Fruit fly (Drosophila melanogaster) whole organism, adult: Measurements from ENCODE around the gene PIG-K.

Source experiments
- CG11617 ChIP-seq: fragments of 200-800 bp; sonication (Bioruptor generic); optimal IDR thresholded peaks from 2 replicates; lab custom pipeline; 2017; ENCODE audit warnings: mild to moderate bottlenecking, missing biosample characterization, missing genetic modification reagents, missing genetic modification characterization
- CG12768 ChIP-seq: fragments of 200-800 bp; sonication (Bioruptor generic); optimal IDR thresholded peaks from 2 replicates; lab custom pipeline; 2017; ENCODE audit warnings: missing biosample characterization, missing genetic modification characterization, mild to moderate bottlenecking, moderate library complexity, missing genetic modification reagents
- CG14711 ChIP-seq: fragments of 200-800 bp; sonication (Bioruptor generic); optimal IDR thresholded peaks from 2 replicates; lab custom pipeline; 2018; ENCODE audit warnings: missing biosample characterization, mild to moderate bottlenecking, missing genetic modification characterization, moderate library complexity
- CG1620 ChIP-seq: fragments of 200-800 bp; sonication (Bioruptor generic); optimal IDR thresholded peaks from 2 replicates; lab custom pipeline; 2016; ENCODE audit warnings: missing biosample characterization, missing genetic modification characterization
- CG33017 ChIP-seq: fragments of 200-800 bp; sonication (Bioruptor generic); optimal IDR thresholded peaks from 2 replicates; lab custom pipeline; 2018; ENCODE audit warnings: missing biosample characterization, mild to moderate bottlenecking, missing genetic modification characterization, moderate library complexity
- CG5204 ChIP-seq: fragments of 200-800 bp; sonication (Bioruptor generic); optimal IDR thresholded peaks from 2 replicates; lab custom pipeline; 2016; ENCODE audit warnings: missing biosample characterization, missing genetic modification characterization
- CG7045 ChIP-seq: fragments of 200-800 bp; sonication (Bioruptor generic); optimal IDR thresholded peaks from 2 replicates; lab custom pipeline; 2017; ENCODE audit warnings: missing biosample characterization, mild to moderate bottlenecking, missing genetic modification characterization
- CG7101 ChIP-seq: fragments of 200-800 bp; sonication (Bioruptor generic); optimal IDR thresholded peaks from 2 replicates; lab custom pipeline; 2018; ENCODE audit warnings: missing biosample characterization, mild to moderate bottlenecking, missing genetic modification characterization, moderate library complexity
- Clk ChIP-seq: fragments of 200-800 bp; sonication (Bioruptor generic); optimal IDR thresholded peaks from 2 replicates; lab custom pipeline; 2017; ENCODE audit warnings: missing biosample characterization, missing genetic modification characterization
- Crg-1 ChIP-seq: fragments of 200-800 bp; sonication (Bioruptor generic); optimal IDR thresholded peaks from 2 replicates; lab custom pipeline; 2016; ENCODE audit warnings: missing biosample characterization, missing genetic modification characterization
- Hr96 ChIP-seq: fragments of 200-800 bp; sonication (Bioruptor generic); optimal IDR thresholded peaks from 2 replicates; lab custom pipeline; 2016; ENCODE audit warnings: missing biosample characterization, missing genetic modification characterization
- Mnt ChIP-seq: fragments of 200-800 bp; sonication (Bioruptor generic); optimal IDR thresholded peaks from 2 replicates; lab custom pipeline; 2016; ENCODE audit warnings: missing biosample characterization, mild to moderate bottlenecking, missing genetic modification characterization
- bab1 ChIP-seq: fragments of 200-800 bp; sonication (Bioruptor generic); optimal IDR thresholded peaks from 3 replicates; lab custom pipeline; 2019; ENCODE audit warnings: missing biosample characterization, mild to moderate bottlenecking, missing genetic modification characterization, moderate library complexity
- cic ChIP-seq: fragments of 200-800 bp; sonication (Bioruptor generic); optimal IDR thresholded peaks from 2 replicates; lab custom pipeline; 2017; ENCODE audit warnings: missing biosample characterization, mild to moderate bottlenecking, missing genetic modification characterization, moderate library complexity
- cnc ChIP-seq, 2 experiments: fragments of >200 bp; optimal IDR thresholded peaks; 2 replicates each; lab custom pipeline; 2017
- kay ChIP-seq: fragments of 200-800 bp; sonication (Bioruptor generic); peaks from one replicate; lab custom pipeline; 2016; ENCODE audit warnings: missing biosample characterization, missing genetic modification characterization, borderline replicate concordance
- ovo ChIP-seq: fragments of 200-800 bp; sonication (Bioruptor generic); optimal IDR thresholded peaks from 2 replicates; lab custom pipeline; 2016; ENCODE audit warnings: missing biosample characterization, missing genetic modification characterization
- pad ChIP-seq: fragments of 200-800 bp; sonication (Bioruptor generic); optimal IDR thresholded peaks from 3 replicates; lab custom pipeline; 2017; ENCODE audit warnings: missing biosample characterization, missing genetic modification characterization, mild to moderate bottlenecking, moderate library complexity, missing genetic modification reagents
- tj ChIP-seq: fragments of 200-800 bp; sonication (Bioruptor generic); optimal IDR thresholded peaks from 3 replicates; lab custom pipeline; 2017; ENCODE audit warnings: missing biosample characterization, mild to moderate bottlenecking, missing genetic modification characterization, moderate library complexity
- toe ChIP-seq: fragments of 200-800 bp; sonication (Bioruptor generic); optimal IDR thresholded peaks from 2 replicates; lab custom pipeline; 2016; ENCODE audit warnings: missing biosample characterization, missing genetic modification characterization

Gene PIG-K

dm6 chrX:2041981-2042847 lies 33.0 kb upstream of the PIG-K start, which contains the start of the genes Actn and usp:
TSS of gene Actn (minus strand) at chrX:2042311.
TSS of gene usp (minus strand) at chrX:2042311.
- no peak for TF ChIP-seq CG7101 (tag; lab: Kevin White, UChicago)
- no peak for TF ChIP-seq tj
- peak; percentile 16 for TF ChIP-seq Crg-1 (GFP tag; lab: Kevin White, UChicago)
- no peak for TF ChIP-seq cnc (optimal IDR thresholded peaks at IDR 0.05; lab: Kevin White, UChicago)
- no peak for TF ChIP-seq kay (GFP tag; lab: Kevin White, UChicago)
- TF ChIP-seq Mnt (GFP tag; lab: Kevin White, UChicago) = peak; percentile 46
- peak; percentile 5 for TF ChIP-seq CG1620 (GFP tag; lab: Kevin White, UChicago)
- TF ChIP-seq Clk (GFP tag; lab: Kevin White, UChicago) = no peak
- TF ChIP-seq toe = peak; percentile 27
- peak; percentile 1 for TF ChIP-seq CG33017 (tag; lab: Kevin White, UChicago)
- TF ChIP-seq bab1 (GFP tag; lab: Kevin White, UChicago) = no peak
- peak; percentile 53 for TF ChIP-seq CG14711 (tag; lab: Kevin White, UChicago)
- TF ChIP-seq cic (GFP tag; lab: Kevin White, UChicago) = peak; percentile 63
- no peak for TF ChIP-seq CG12768 (GFP tag; lab: Kevin White, UChicago)
- no peak for TF ChIP-seq CG5204 (GFP tag; lab: Kevin White, UChicago)
- peak; percentile 49 for TF ChIP-seq ovo (GFP tag; lab: Kevin White, UChicago)
- peak; percentile 10 for TF ChIP-seq Hr96 (GFP tag; lab: Kevin White, UChicago)
- TF ChIP-seq pad (GFP tag; lab: Kevin White, UChicago) = peak; percentile 25
- no peak for TF ChIP-seq CG11617 (GFP tag; lab: Kevin White, UChicago)
- TF ChIP-seq CG7045 (GFP tag; lab: Kevin White, UChicago) = no peak

DNA sequence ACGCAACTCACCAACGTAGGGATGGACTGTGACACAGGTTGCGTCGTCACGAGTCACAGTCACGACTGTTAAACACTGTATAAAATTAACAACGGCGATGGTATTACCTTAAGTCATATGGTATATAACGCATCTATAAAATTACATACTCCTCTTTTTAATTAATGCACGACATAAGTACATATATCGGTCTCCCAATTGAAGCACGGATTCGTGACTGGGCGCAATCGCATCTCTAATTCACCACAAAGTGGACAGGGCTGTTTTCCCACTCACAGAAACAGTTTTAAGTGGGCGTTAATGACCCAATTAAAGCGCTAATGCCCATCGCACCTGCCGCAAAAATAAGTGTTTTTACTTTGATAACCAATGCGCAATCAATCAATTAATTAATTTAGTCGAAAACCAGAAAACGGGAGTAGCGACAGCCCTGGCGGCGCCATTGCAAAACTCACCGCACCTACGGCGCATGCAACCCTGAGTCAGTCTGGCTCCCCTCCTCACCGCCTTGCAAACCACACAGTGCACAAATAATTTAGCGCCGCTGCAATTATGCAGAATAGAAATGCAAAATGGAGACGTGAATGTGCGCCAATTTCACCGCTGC lies 32.3 kb upstream of the PIG-K start, which contains the start of gene CG4313:
TSS of gene CG4313 (plus strand) at position 557 of the 607 bp plus-strand sequence.
- TF ChIP-seq pad (GFP tag; lab: Kevin White, UChicago) (peak; percentile 58), cic (GFP tag; lab: Kevin White, UChicago) (no peak), CG11617 (GFP tag; lab: Kevin White, UChicago) (peak; percentile 77), CG14711 (tag; lab: Kevin White, UChicago) (peak; percentile 95), kay (GFP tag; lab: Kevin White, UChicago) (no peak), cnc (optimal IDR thresholded peaks at IDR 0.05; lab: Kevin White, UChicago) (no peak), toe (peak; percentile 69), CG1620 (GFP tag; lab: Kevin White, UChicago) (peak; percentile 77), CG33017 (tag; lab: Kevin White, UChicago) (no peak), Mnt (GFP tag; lab: Kevin White, UChicago) (peak; percentile 48), CG7045 (GFP tag; lab: Kevin White, UChicago) (no peak), CG12768 (GFP tag; lab: Kevin White, UChicago) (peak; percentile 42), Clk (GFP tag; lab: Kevin White, UChicago) (no peak), Hr96 (GFP tag; lab: Kevin White, UChicago) (peak; percentile 89), tj (peak; percentile 67), CG7101 (tag; lab: Kevin White, UChicago) (peak; percentile 74), CG5204 (GFP tag; lab: Kevin White, UChicago) (peak; percentile 74), bab1 (GFP tag; lab: Kevin White, UChicago) (peak; percentile 79), Crg-1 (GFP tag; lab: Kevin White, UChicago) (peak; percentile 61), ovo (GFP tag; lab: Kevin White, UChicago) (peak; percentile 19)

DNA sequence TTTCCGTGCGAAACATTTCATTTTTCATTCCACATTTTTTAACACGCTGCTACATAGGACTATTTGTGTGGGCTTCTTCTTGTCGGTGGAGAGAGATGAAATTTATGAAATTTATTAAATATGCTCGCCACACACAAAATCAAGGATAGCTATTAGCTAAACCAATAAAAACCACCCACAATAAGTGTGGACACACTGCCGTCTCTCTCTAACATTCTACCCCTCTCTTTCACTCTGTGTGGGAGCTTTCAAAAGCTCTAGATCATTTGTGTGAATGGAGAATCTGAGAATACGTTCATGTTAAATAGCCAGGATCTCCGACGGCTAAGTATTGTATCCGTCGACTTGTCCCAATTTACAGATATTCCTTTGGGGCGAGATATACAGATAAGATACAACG lies 28.4 kb upstream of the PIG-K start:
- TF ChIP-seq cic (GFP tag; lab: Kevin White, UChicago) (no peak), Mnt (GFP tag; lab: Kevin White, UChicago) (no peak)

DNA sequence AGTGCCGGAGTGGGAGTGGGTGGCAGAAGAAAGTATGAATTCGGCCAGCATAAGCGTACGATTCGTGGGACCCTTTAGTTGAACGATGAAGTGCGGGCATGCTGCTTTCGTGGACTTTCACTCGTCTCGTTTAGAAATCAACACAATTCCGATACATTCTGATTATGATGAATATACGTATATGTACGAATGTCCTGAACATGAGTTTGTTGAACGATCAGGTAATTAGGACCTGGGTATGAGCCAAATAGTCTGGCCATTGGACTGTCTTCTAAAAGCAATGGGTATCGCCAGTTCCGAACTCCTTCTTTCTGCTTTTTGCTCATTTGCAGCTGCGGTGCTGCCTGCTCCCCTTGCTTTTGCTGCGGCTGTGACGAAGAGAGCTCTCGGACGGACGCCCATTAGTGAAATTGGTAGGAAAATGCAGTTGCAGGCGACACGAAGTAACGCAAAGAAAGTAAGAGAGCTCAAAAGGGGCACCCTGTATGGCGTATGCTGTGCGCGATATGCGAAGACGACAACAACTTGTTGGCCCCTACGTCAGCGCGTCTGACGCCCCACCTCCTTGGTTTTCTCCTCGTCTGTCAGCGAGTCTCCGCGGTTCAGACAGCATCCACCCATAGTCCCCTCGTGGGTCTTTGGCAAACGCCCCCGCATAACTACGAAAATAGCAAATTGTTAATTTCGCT lies 27.8 kb upstream of the PIG-K start:
- no peak for TF ChIP-seq CG7045 (GFP tag; lab: Kevin White, UChicago)
- TF ChIP-seq CG1620 (GFP tag; lab: Kevin White, UChicago) = no peak
- no peak for TF ChIP-seq toe
- no peak for TF ChIP-seq pad (GFP tag; lab: Kevin White, UChicago)
- no peak for TF ChIP-seq kay (GFP tag; lab: Kevin White, UChicago)
- TF ChIP-seq Hr96 (GFP tag; lab: Kevin White, UChicago) = no peak
- no peak for TF ChIP-seq CG12768 (GFP tag; lab: Kevin White, UChicago)
- TF ChIP-seq cic (GFP tag; lab: Kevin White, UChicago) = no peak
- no peak for TF ChIP-seq CG14711 (tag; lab: Kevin White, UChicago)
- no peak for TF ChIP-seq ovo (GFP tag; lab: Kevin White, UChicago)
- no peak for TF ChIP-seq Clk (GFP tag; lab: Kevin White, UChicago)
- TF ChIP-seq bab1 (GFP tag; lab: Kevin White, UChicago) = no peak
- TF ChIP-seq cnc (optimal IDR thresholded peaks at IDR 0.05; lab: Kevin White, UChicago) = no peak
- TF ChIP-seq CG5204 (GFP tag; lab: Kevin White, UChicago) = no peak
- TF ChIP-seq CG11617 (GFP tag; lab: Kevin White, UChicago) = no peak
- no peak for TF ChIP-seq CG7101 (tag; lab: Kevin White, UChicago)
- TF ChIP-seq Crg-1 (GFP tag; lab: Kevin White, UChicago) = no peak
- no peak for TF ChIP-seq Mnt (GFP tag; lab: Kevin White, UChicago)
